Worm (Caenorhabditis elegans) whole organism, early embryonic: ENCODE results near the gene C32D5.10.

Experiments
- B0310.2 ChIP-seq: sonication (generic microtip); optimal IDR thresholded peaks from 2 replicates; lab custom pipeline; 2016; ENCODE audit warnings: mild to moderate bottlenecking, missing genetic modification characterization, missing compliant biosample characterization
- F13C5.2 ChIP-seq: sonication (generic microtip); optimal IDR thresholded peaks from 2 replicates; lab custom pipeline; 2017; ENCODE audit warnings: mild to moderate bottlenecking, missing genetic modification characterization, inconsistent platforms, missing compliant biosample characterization
- aly-1 ChIP-seq: sonication (generic microtip); optimal IDR thresholded peaks from 2 replicates; lab custom pipeline; 2016; ENCODE audit warnings: missing genetic modification characterization, missing compliant biosample characterization
- ama-1 ChIP-seq: fragments of 150-350 bp; optimal IDR thresholded peaks from 2 replicates; lab custom pipeline; 2014
- ceh-13 ChIP-seq: fragments of 200-800 bp; sonication (Bioruptor generic); optimal IDR thresholded peaks from 2 replicates; lab custom pipeline; 2018; ENCODE audit warnings: mild to moderate bottlenecking, missing genetic modification characterization, missing compliant biosample characterization
- ceh-36 ChIP-seq: sonication (generic microtip); optimal IDR thresholded peaks from 2 replicates; lab custom pipeline; 2016; ENCODE audit warnings: missing genetic modification characterization, inconsistent platforms, missing compliant biosample characterization
- ets-7 ChIP-seq: sonication (generic microtip); optimal IDR thresholded peaks from 2 replicates; lab custom pipeline; 2016; ENCODE audit warnings: missing genotype, missing genetic modification characterization, missing compliant biosample characterization
- flt-1 ChIP-seq: fragments of 200-800 bp; sonication (Bioruptor generic); IDR thresholded peaks from 2 replicates; pipeline ENCODE4 v1.3.6; 2022; ENCODE audit warnings: missing genetic modification characterization, missing compliant biosample characterization
- hmbx-1 ChIP-seq: sonication (generic microtip); optimal IDR thresholded peaks from 2 replicates; lab custom pipeline; 2016; ENCODE audit warnings: mild to moderate bottlenecking, missing genetic modification characterization, missing compliant biosample characterization
- hmg-4 ChIP-seq: fragments of 200-800 bp; sonication (Bioruptor generic); optimal IDR thresholded peaks from 2 replicates; lab custom pipeline; 2018; ENCODE audit warnings: mild to moderate bottlenecking, missing genetic modification characterization, missing compliant biosample characterization
- hnd-1 ChIP-seq: sonication (generic microtip); optimal IDR thresholded peaks from 2 replicates; lab custom pipeline; 2016; ENCODE audit warnings: missing genetic modification characterization, missing compliant biosample characterization
- pes-1 ChIP-seq: fragments of 200-800 bp; sonication (Bioruptor generic); IDR thresholded peaks from 2 replicates; pipeline ENCODE4 v1.3.6; 2022; ENCODE audit warnings: missing genetic modification reagents, missing genetic modification characterization, missing compliant biosample characterization
- scrt-1 ChIP-seq: fragments of 200-800 bp; sonication (Bioruptor generic); IDR thresholded peaks from 2 replicates; pipeline ENCODE4 v1.3.6; 2022; ENCODE audit warnings: missing genetic modification characterization, missing compliant biosample characterization
- sea-1 ChIP-seq: fragments of 200-800 bp; sonication (Bioruptor generic); conservative IDR thresholded peaks from 2 replicates; pipeline ENCODE4 v1.3.6; 2022; ENCODE audit warnings: missing genetic modification characterization, missing compliant biosample characterization
- tbx-11 ChIP-seq: fragments of 200-800 bp; sonication (Bioruptor generic); IDR thresholded peaks from 2 replicates; pipeline ENCODE4 v1.3.6; 2022; ENCODE audit warnings: missing genetic modification characterization, missing compliant biosample characterization
- tbx-37 ChIP-seq: fragments of 200-800 bp; sonication (Bioruptor generic); conservative IDR thresholded peaks from 2 replicates; pipeline ENCODE4 v1.3.6; 2022; ENCODE audit warnings: missing genetic modification reagents, missing genetic modification characterization, missing compliant biosample characterization
- tra-4 ChIP-seq: sonication (generic microtip); optimal IDR thresholded peaks from 2 replicates; lab custom pipeline; 2017; ENCODE audit warnings: missing genetic modification characterization, missing compliant biosample characterization

Gene C32D5.10

DNA sequence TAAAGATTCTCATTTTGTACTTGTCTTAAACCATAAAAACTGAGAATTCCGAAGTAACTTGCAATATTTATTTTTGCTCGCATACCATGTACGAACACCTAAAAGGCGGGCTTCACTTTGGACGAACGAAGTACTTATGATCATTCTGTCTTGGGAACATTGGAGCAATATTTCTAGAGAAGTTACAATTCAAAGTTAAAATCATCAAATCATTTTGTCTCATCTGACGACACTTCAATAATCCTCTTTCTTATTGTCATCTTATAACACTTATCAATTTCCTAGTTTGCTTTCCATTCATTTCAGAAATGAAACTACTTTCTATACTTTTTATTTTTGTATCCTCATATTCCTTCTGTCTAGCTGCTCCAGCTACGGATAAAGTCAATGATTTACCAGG, 14.9 kb upstream of the C32D5.10 start, which contains the start of gene ctsa-4.1:
Gene ctsa-4.1, plus strand, starts transcription at position 301 of the 400 bp plus-strand sequence.
- TF ChIP-seq scrt-1 (GFP tag; lab: Robert Waterston, UW) (no peak), hnd-1 (tag; lab: Kevin White, UChicago) (no peak), B0310.2 (tag; lab: Kevin White, UChicago) (no peak), ama-1 (lab: Kevin White, UChicago) (no peak), hmbx-1 (tag; lab: Kevin White, UChicago) (no peak), ets-7 (tag; lab: Kevin White, UChicago) (no peak), tra-4 (tag; lab: Kevin White, UChicago) (no peak), tbx-37 (GFP tag; lab: Robert Waterston, UW) (no peak), hmg-4 (GFP tag; lab: Kevin White, UChicago) (no peak), tbx-11 (GFP tag; lab: Robert Waterston, UW) (no peak), pes-1 (GFP tag; lab: Robert Waterston, UW) (no peak), F13C5.2 (tag; lab: Kevin White, UChicago) (no peak), ceh-36 (no peak), ceh-13 (GFP tag; lab: Kevin White, UChicago) (no peak), flt-1 (GFP tag; lab: Robert Waterston, UW) (no peak), aly-1 (tag; lab: Kevin White, UChicago) (no peak)

DNA sequence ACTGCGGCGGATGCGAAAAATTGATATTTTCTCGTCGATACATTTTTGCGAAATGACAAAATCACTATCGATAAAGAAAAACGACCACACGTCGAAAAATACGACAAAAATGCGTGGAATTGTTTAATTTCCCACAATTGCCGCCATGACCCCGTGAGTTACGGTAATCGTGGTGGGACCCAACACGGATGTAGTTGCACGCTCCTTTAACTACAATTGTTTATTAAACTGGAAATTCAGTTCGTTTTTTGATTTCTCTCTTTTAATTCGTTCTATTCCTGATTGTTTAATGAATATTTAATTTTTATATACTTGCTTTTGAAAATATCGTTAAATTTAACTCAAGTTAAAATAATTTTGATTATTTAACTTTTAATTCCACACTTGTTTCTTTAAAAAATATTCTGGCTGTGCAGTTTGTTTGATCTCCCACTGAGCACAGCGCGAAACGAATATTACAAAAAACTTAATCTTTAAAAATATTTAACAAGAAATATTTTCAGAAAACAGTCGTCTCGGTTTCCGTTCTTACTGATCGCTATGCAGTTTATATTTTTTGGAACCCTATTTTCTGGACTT, 13.5 kb upstream of the C32D5.10 start, which contains the start of the genes ani-2 and clec-88:
Gene ani-2, minus strand, starts transcription at position 131 of the 579 bp plus-strand sequence.
Gene clec-88, plus strand, starts transcription at position 486 of the 579 bp plus-strand sequence.
- TF ChIP-seq B0310.2 (tag; lab: Kevin White, UChicago): no peak
- TF ChIP-seq ceh-36: no peak
- TF ChIP-seq F13C5.2 (tag; lab: Kevin White, UChicago): no peak

DNA sequence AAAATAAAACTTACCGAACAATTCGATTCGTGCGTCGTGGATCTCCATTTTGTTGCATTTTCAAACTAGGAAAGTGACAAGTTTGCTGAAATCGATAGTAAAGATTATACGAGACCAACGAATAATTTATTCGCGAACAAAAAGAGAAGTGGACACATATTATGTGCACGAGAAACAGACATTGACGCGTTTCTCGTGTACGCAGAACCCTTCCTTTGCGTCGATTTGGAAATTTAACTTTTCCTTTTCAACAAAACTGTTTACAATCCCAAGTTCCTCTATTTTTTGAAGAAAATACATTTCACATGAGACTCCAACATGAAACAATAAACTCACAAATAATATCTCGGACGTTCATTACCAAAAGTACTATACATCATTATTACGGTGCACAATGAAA, 9.0 kb upstream of the C32D5.10 start, which contains the start of gene K10B2.4:
Gene K10B2.4, minus strand, starts transcription at position 138 of the 400 bp plus-strand sequence.
- TF ChIP-seq F13C5.2 (tag; lab: Kevin White, UChicago) (peak; percentile 1), scrt-1 (GFP tag; lab: Robert Waterston, UW) (no peak), hnd-1 (tag; lab: Kevin White, UChicago) (no peak), sea-1 (GFP tag; lab: Robert Waterston, UW) (no peak), flt-1 (GFP tag; lab: Robert Waterston, UW) (no peak)

ce11 chrII:6358905-6359304, 7.1 kb upstream of the C32D5.10 start, which contains the start of gene C32D5.12:
TSS of gene C32D5.12 (minus strand) at chrII:6359005.
- TF ChIP-seq B0310.2 (tag; lab: Kevin White, UChicago): no peak
- no peak for TF ChIP-seq ceh-13 (GFP tag; lab: Kevin White, UChicago)
- no peak for TF ChIP-seq ama-1 (lab: Kevin White, UChicago)
- no peak for TF ChIP-seq aly-1 (tag; lab: Kevin White, UChicago)
- no peak for TF ChIP-seq tbx-11 (GFP tag; lab: Robert Waterston, UW)
- no peak for TF ChIP-seq pes-1 (GFP tag; lab: Robert Waterston, UW)
- TF ChIP-seq hmg-4 (GFP tag; lab: Kevin White, UChicago): no peak
- TF ChIP-seq tbx-37 (GFP tag; lab: Robert Waterston, UW): no peak
- TF ChIP-seq flt-1 (GFP tag; lab: Robert Waterston, UW): no peak
- TF ChIP-seq scrt-1 (GFP tag; lab: Robert Waterston, UW): no peak

- no peak for TF ChIP-seq hmbx-1 (tag; lab: Kevin White, UChicago)
- TF ChIP-seq ceh-13 (GFP tag; lab: Kevin White, UChicago): no peak
- no peak for TF ChIP-seq scrt-1 (GFP tag; lab: Robert Waterston, UW)
These were observed 6.4 kb upstream of the C32D5.10 start for ce11 chrII:6358232-6358631.

DNA sequence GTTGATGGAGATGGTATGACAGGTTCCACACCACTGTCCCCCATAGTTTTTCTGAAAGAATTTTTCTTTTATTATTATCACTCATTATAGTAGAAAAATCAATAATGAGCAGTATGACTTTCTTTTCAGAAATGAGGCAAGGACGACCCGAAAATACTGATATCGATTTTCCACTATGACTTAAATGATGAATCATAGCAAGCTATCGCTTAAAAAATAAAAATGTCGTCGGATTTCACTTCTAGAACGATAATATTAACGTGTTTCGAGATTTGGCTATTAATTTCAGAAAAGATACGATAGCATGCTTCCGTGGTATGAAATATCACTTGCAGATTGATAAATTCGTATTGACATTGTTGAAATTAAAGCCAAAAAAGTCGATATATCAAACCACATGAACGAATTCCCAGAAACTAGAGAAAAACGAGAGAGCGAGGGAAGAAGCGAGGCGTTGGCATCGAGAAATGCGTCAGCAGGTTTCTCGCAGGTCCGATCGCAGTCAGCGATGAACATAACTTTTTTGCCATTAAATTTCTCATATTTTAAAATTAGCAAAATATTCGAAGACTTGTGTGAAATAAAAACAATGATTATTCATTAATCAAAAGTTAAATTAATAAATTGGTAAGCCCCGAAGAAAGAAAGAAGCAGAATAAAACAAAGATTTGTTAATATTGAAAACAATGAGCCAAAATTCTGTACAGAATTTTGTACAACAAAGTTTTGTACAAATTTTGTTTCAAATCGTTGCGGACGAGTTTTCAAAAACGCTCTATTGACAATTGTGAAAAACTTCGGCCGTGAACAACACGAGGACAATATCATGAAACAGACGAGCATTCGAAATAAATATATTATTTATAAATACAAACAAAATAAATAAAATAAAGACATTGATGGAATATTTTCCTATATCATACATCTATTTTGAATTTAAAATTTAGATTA, 3.9 kb upstream of the C32D5.10 start, which contains the start of gene C32D5.11:
Gene C32D5.11, minus strand, starts transcription at position 51 of the 951 bp plus-strand sequence.
- TF ChIP-seq tbx-11 (GFP tag; lab: Robert Waterston, UW) (no peak), scrt-1 (GFP tag; lab: Robert Waterston, UW) (0 out of 2 replicates have a peak, but pooled peaks have one; percentile 11), hmg-4 (GFP tag; lab: Kevin White, UChicago) (peak; percentile 28)

ce11 chrII:6349968-6350367, 1.8 kb downstream of the C32D5.10 start:
- TF ChIP-seq B0310.2 (tag; lab: Kevin White, UChicago) (no peak), aly-1 (tag; lab: Kevin White, UChicago) (no peak), scrt-1 (GFP tag; lab: Robert Waterston, UW) (no peak)

- TF ChIP-seq ceh-13 (GFP tag; lab: Kevin White, UChicago) (no peak), B0310.2 (tag; lab: Kevin White, UChicago) (no peak), scrt-1 (GFP tag; lab: Robert Waterston, UW) (no peak), F13C5.2 (tag; lab: Kevin White, UChicago) (no peak), hnd-1 (tag; lab: Kevin White, UChicago) (peak; percentile 6), pes-1 (GFP tag; lab: Robert Waterston, UW) (0 out of 2 replicates have a peak, but pooled peaks have one; percentile 8), aly-1 (tag; lab: Kevin White, UChicago) (peak; percentile 9), tbx-37 (GFP tag; lab: Robert Waterston, UW) (no peak), sea-1 (GFP tag; lab: Robert Waterston, UW) (no peak), hmg-4 (GFP tag; lab: Kevin White, UChicago) (peak; percentile 34), ceh-36 (peak; percentile 35), flt-1 (GFP tag; lab: Robert Waterston, UW) (0 out of 2 replicates have a peak, but pooled peaks have one; percentile 51)
These were observed 3.4 kb downstream of the C32D5.10 start for ce11 chrII:6348360-6348759.
